Fruit fly (Drosophila melanogaster) whole organism, embryonic: Measurements from ENCODE around the gene SREBP.

Experiments
- Atf3 ChIP-seq: fragments of 200-800 bp; sonication (Bioruptor generic); optimal IDR thresholded peaks from 3 replicates; lab custom pipeline; 2016; ENCODE audit warnings: missing biosample characterization, missing genetic modification characterization
- Atf6 ChIP-seq: fragments of 200-800 bp; sonication (Bioruptor generic); IDR thresholded peaks from 2 replicates; pipeline ENCODE4 v1.3.6; 2022; ENCODE audit warnings: missing biosample characterization, missing genetic modification characterization
- CG10654 ChIP-seq: fragments of 200-800 bp; sonication (Bioruptor generic); optimal IDR thresholded peaks from 2 replicates; lab custom pipeline; 2016; ENCODE audit warnings: missing biosample characterization, missing genetic modification characterization
- CG10959 ChIP-seq: fragments of 200-800 bp; sonication (Bioruptor generic); IDR thresholded peaks from 2 replicates; pipeline ENCODE4 v1.3.6; 2022; ENCODE audit warnings: missing biosample characterization, missing genetic modification characterization
- CG11504 ChIP-seq: fragments of 200-800 bp; sonication (Bioruptor generic); optimal IDR thresholded peaks from 3 replicates; lab custom pipeline; 2019; ENCODE audit warnings: missing biosample characterization, mild to moderate bottlenecking, missing genetic modification characterization, moderate library complexity
- CG12155 ChIP-seq: fragments of 200-800 bp; sonication (Bioruptor generic); optimal IDR thresholded peaks from 3 replicates; lab custom pipeline; 2016; ENCODE audit warnings: missing biosample characterization, missing genetic modification characterization
- CG12299 ChIP-seq: fragments of 200-800 bp; sonication (Bioruptor generic); optimal IDR thresholded peaks from 2 replicates; lab custom pipeline; 2018; ENCODE audit warnings: missing biosample characterization, mild to moderate bottlenecking, missing genetic modification characterization
- CG1233 ChIP-seq: fragments of 200-800 bp; sonication (Bioruptor generic); optimal IDR thresholded peaks from 4 replicates; lab custom pipeline; 2018; ENCODE audit warnings: missing biosample characterization, mild to moderate bottlenecking, missing genetic modification characterization
- CG12659 ChIP-seq: fragments of 200-800 bp; sonication (Bioruptor generic); optimal IDR thresholded peaks from 3 replicates; lab custom pipeline; 2017; ENCODE audit warnings: mild to moderate bottlenecking, missing biosample characterization, missing genetic modification reagents, missing genetic modification characterization
- CG13424 ChIP-seq: fragments of 200-800 bp; sonication (Bioruptor generic); optimal IDR thresholded peaks from 2 replicates; lab custom pipeline; 2019; ENCODE audit warnings: missing biosample characterization, mild to moderate bottlenecking, missing genetic modification characterization, moderate library complexity
- CG13775 ChIP-seq: fragments of 200-800 bp; sonication (Bioruptor generic); optimal IDR thresholded peaks from 3 replicates; lab custom pipeline; 2017; ENCODE audit warnings: missing biosample characterization, mild to moderate bottlenecking, missing genetic modification characterization
- CG13894 ChIP-seq: fragments of 200-800 bp; sonication (Bioruptor generic); optimal IDR thresholded peaks from 3 replicates; lab custom pipeline; 2018; ENCODE audit warnings: missing biosample characterization, mild to moderate bottlenecking, missing genetic modification characterization, moderate library complexity
- CG14710 ChIP-seq: fragments of 200-800 bp; sonication (Bioruptor generic); optimal IDR thresholded peaks from 3 replicates; lab custom pipeline; 2019; ENCODE audit warnings: missing biosample characterization, mild to moderate bottlenecking, missing genetic modification characterization, moderate library complexity
- CG14860 ChIP-seq: fragments of 200-800 bp; sonication (Bioruptor generic); IDR thresholded peaks from 3 replicates; pipeline ENCODE4 v1.3.6; 2022; ENCODE audit warnings: missing biosample characterization, missing genetic modification characterization; ENCODE audit not compliant: partially characterized antibody
- CG15601 ChIP-seq: fragments of 200-800 bp; sonication (Bioruptor generic); optimal IDR thresholded peaks from 3 replicates; lab custom pipeline; 2019; ENCODE audit warnings: missing biosample characterization, mild to moderate bottlenecking, missing genetic modification characterization, moderate library complexity
- CG1647 ChIP-seq: fragments of 200-800 bp; sonication (Bioruptor generic); optimal IDR thresholded peaks from 3 replicates; lab custom pipeline; 2016; ENCODE audit warnings: missing biosample characterization, missing genetic modification characterization
- CG17361 ChIP-seq: fragments of 200-800 bp; sonication (Bioruptor generic); IDR thresholded peaks from 3 replicates; pipeline ENCODE4 v1.3.6; 2022; ENCODE audit warnings: missing biosample characterization, missing genetic modification characterization
- CG17912 ChIP-seq: fragments of 200-800 bp; sonication (Bioruptor generic); optimal IDR thresholded peaks from 2 replicates; lab custom pipeline; 2018; ENCODE audit warnings: missing biosample characterization, mild to moderate bottlenecking, missing genetic modification characterization
- CG32767 ChIP-seq: fragments of 200-800 bp; sonication (Bioruptor generic); IDR thresholded peaks from 2 replicates; pipeline ENCODE4 v1.3.6; 2022; ENCODE audit warnings: missing biosample characterization, missing genetic modification characterization
- CG32772 ChIP-seq: fragments of 200-800 bp; sonication (Bioruptor generic); IDR thresholded peaks from 2 replicates; pipeline ENCODE4 v1.3.6; 2022; ENCODE audit warnings: missing biosample characterization, missing genetic modification characterization
- CG3995 ChIP-seq: fragments of 200-800 bp; sonication (Bioruptor generic); optimal IDR thresholded peaks from 3 replicates; lab custom pipeline; 2016; ENCODE audit warnings: missing biosample characterization, missing genetic modification characterization
- CG4404 ChIP-seq: fragments of 200-800 bp; sonication (Bioruptor generic); IDR thresholded peaks from 2 replicates; pipeline ENCODE4 v1.3.6; 2022; ENCODE audit warnings: missing biosample characterization, missing genetic modification characterization
- CG7372 ChIP-seq: fragments of 200-800 bp; sonication (Bioruptor generic); IDR thresholded peaks from 2 replicates; pipeline ENCODE4 v1.3.6; 2022; ENCODE audit warnings: missing biosample characterization, missing genetic modification characterization
- CG8290 ChIP-seq, 3 experiments: fragments of 200-800 bp; sonication (Bioruptor generic); optimal IDR thresholded peaks; 2 replicates each; lab custom pipeline; 2016 to 2019; ENCODE audit warnings: missing biosample characterization in 3 of 3, missing genetic modification characterization in 3 of 3, mild to moderate bottlenecking in 2 of 3, moderate library complexity in 1 of 3
- CG8924 ChIP-seq: fragments of 200-800 bp; optimal IDR thresholded peaks from 3 replicates; lab custom pipeline; 2019; ENCODE audit warnings: missing biosample characterization, mild to moderate bottlenecking, missing genetic modification characterization, moderate library complexity
- CG8944 ChIP-seq: fragments of 200-800 bp; sonication (Bioruptor generic); optimal IDR thresholded peaks from 3 replicates; lab custom pipeline; 2016; ENCODE audit warnings: missing biosample characterization, missing genetic modification characterization
- CG9215 ChIP-seq: fragments of 200-800 bp; sonication (Bioruptor generic); IDR thresholded peaks from 2 replicates; pipeline ENCODE4 v1.3.6; 2022; ENCODE audit warnings: missing biosample characterization, missing genetic modification characterization
- CoRest ChIP-seq: fragments of 200-800 bp; sonication (Bioruptor generic); optimal IDR thresholded peaks from 3 replicates; lab custom pipeline; 2018; ENCODE audit warnings: missing biosample characterization, mild to moderate bottlenecking, missing genetic modification characterization, moderate library complexity
- Deaf1 ChIP-seq: fragments of 200-800 bp; optimal IDR thresholded peaks from 3 replicates; lab custom pipeline; 2019; ENCODE audit warnings: missing biosample characterization, mild to moderate bottlenecking, missing genetic modification characterization, moderate library complexity
- Dek ChIP-seq: fragments of 200-800 bp; sonication (Bioruptor generic); optimal IDR thresholded peaks from 3 replicates; lab custom pipeline; 2019; ENCODE audit warnings: missing biosample characterization, mild to moderate bottlenecking, missing genetic modification characterization, moderate library complexity
- Drgx ChIP-seq: fragments of 200-800 bp; sonication (Bioruptor generic); IDR thresholded peaks from 2 replicates; pipeline ENCODE4 v1.3.6; 2022; ENCODE audit warnings: missing biosample characterization, missing genetic modification characterization
- Elba2 ChIP-seq: fragments of 200-800 bp; sonication (Bioruptor generic); optimal IDR thresholded peaks from 3 replicates; lab custom pipeline; 2016; ENCODE audit warnings: missing biosample characterization, missing genetic modification characterization
- HLHmδ ChIP-seq: fragments of 200-800 bp; sonication (Bioruptor generic); optimal IDR thresholded peaks from 2 replicates; lab custom pipeline; 2018; ENCODE audit warnings: missing biosample characterization, mild to moderate bottlenecking, missing genetic modification characterization, moderate library complexity
- Hey ChIP-seq: fragments of 200-800 bp; sonication (Bioruptor generic); optimal IDR thresholded peaks from 3 replicates; lab custom pipeline; 2018; ENCODE audit warnings: missing biosample characterization, mild to moderate bottlenecking, missing genetic modification characterization
- Hr3 ChIP-seq: fragments of 200-800 bp; sonication (Bioruptor generic); optimal IDR thresholded peaks from 3 replicates; lab custom pipeline; 2016; ENCODE audit warnings: missing biosample characterization, missing genetic modification characterization
- Sin3A ChIP-seq: fragments of >200 bp; optimal IDR thresholded peaks from 2 replicates; lab custom pipeline; 2018
- Sox102F ChIP-seq: fragments of 200-800 bp; sonication (Bioruptor generic); optimal IDR thresholded peaks from 2 replicates; lab custom pipeline; 2018; ENCODE audit warnings: missing biosample characterization, mild to moderate bottlenecking, missing genetic modification characterization, moderate library complexity
- en ChIP-seq: fragments of 200-800 bp; sonication (Bioruptor generic); optimal IDR thresholded peaks from 2 replicates; lab custom pipeline; 2016; ENCODE audit warnings: missing biosample characterization, missing genetic modification characterization
- gro ChIP-seq: fragments of 200-800 bp; sonication (Bioruptor generic); optimal IDR thresholded peaks from 2 replicates; lab custom pipeline; 2016; ENCODE audit warnings: missing biosample characterization, missing genetic modification characterization
- hbn ChIP-seq: fragments of 200-800 bp; sonication (Bioruptor generic); IDR thresholded peaks from 2 replicates; pipeline ENCODE4 v1.3.6; 2022; ENCODE audit warnings: missing biosample characterization, missing genetic modification characterization; ENCODE audit not compliant: partially characterized antibody
- mld ChIP-seq: fragments of 200-800 bp; sonication (Bioruptor generic); IDR thresholded peaks from 3 replicates; pipeline ENCODE4 v1.3.6; 2022; ENCODE audit warnings: missing biosample characterization, missing genetic modification characterization; ENCODE audit not compliant: partially characterized antibody
- prd ChIP-seq, 3 experiments: fragments of >200 bp in 2 of 3; fragments of 200-800 bp in 1 of 3; sonication (Bioruptor generic) in 1 of 3; optimal IDR thresholded peaks in 2 of 3; IDR thresholded peaks in 1 of 3; 2 replicates in 2 of 3; 3 replicates in 1 of 3; pipeline versions ENCODE4 v1.3.6 to Lab custom; 2017 to 2022; ENCODE audit warnings: missing biosample characterization in 1 of 3, missing genetic modification characterization in 1 of 3
- sima ChIP-seq: fragments of 200-800 bp; sonication (Bioruptor generic); optimal IDR thresholded peaks from 2 replicates; lab custom pipeline; 2016; ENCODE audit warnings: missing biosample characterization, missing genetic modification characterization
- slbo ChIP-seq: fragments of 200-800 bp; sonication (Bioruptor generic); IDR thresholded peaks from 2 replicates; pipeline ENCODE4 v1.3.6; 2022; ENCODE audit warnings: missing biosample characterization, missing genetic modification characterization
- sr ChIP-seq: fragments of 200-800 bp; sonication (Bioruptor generic); IDR thresholded peaks from 3 replicates; pipeline ENCODE4 v1.3.6; 2022; ENCODE audit warnings: missing biosample characterization, missing genetic modification characterization
- tgo ChIP-seq: fragments of 200-800 bp; sonication (Bioruptor generic); IDR thresholded peaks from 3 replicates; pipeline ENCODE4 v1.3.6; 2022; ENCODE audit warnings: missing biosample characterization, missing genetic modification characterization
- trh ChIP-seq: fragments of 200-800 bp; sonication (Bioruptor generic); optimal IDR thresholded peaks from 2 replicates; lab custom pipeline; 2016; ENCODE audit warnings: missing biosample characterization, missing genetic modification characterization
- yki ChIP-seq: fragments of >200 bp; optimal IDR thresholded peaks from 3 replicates; lab custom pipeline; 2018
- zen2 ChIP-seq: fragments of 200-800 bp; sonication (Bioruptor generic); IDR thresholded peaks from 3 replicates; pipeline ENCODE4 v1.3.6; 2022; ENCODE audit warnings: missing biosample characterization, missing genetic modification characterization; ENCODE audit not compliant: partially characterized antibody

Gene SREBP

DNA sequence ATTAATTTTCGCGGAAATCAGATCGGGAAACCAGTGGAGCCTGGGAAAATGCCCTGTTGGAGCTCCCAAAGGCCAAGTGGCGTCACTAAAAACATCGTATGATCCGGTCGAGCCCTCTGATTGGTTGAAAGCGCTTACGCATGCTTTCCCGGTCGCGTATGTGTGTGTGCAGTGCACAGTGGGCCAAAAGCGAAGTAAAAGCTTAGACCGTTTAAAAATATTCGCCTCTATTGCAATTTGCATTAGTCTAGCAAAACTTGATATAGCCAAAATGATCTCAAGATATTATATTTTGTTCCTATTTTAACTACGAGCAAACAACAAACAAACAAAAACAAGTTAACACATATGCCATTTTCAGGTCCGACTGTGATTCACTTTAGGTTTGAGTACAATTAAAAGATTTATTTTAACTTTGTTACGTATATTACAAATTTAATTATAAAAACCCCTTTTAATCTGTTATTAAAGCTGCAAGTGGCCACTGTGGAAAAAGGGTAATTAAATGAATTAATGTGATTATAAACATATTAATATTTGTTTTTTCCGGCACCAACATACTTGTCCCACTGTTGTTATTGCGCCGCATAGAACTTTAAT is 568 bp downstream of the SREBP start (continued):
- TF ChIP-seq Deaf1 (tag; lab: Kevin White, UChicago): peak; percentile 68
- peak; percentile 19 for TF ChIP-seq en (GFP tag; lab: Kevin White, UChicago)
- TF ChIP-seq yki (lab: Kevin White, UChicago): no peak
- peak; percentile 86 for TF ChIP-seq CG8924 (tag; lab: Kevin White, UChicago)
- TF ChIP-seq trh (GFP tag; lab: Kevin White, UChicago): peak; percentile 28
- TF ChIP-seq hbn (GFP tag; lab: Robert Waterston, UW): no peak
- TF ChIP-seq sima (GFP tag; lab: Kevin White, UChicago): no peak
- TF ChIP-seq CG10959 (GFP tag; lab: Robert Waterston, UW): no peak
- peak; percentile 54 for TF ChIP-seq CG3995 (GFP tag; lab: Kevin White, UChicago)
- 0 out of 2 replicates have a peak, but pooled peaks have one; percentile 32 for TF ChIP-seq CG4404
- peak; percentile 92 for TF ChIP-seq CoRest (tag; lab: Kevin White, UChicago)
- peak; percentile 39 for TF ChIP-seq gro
- no peak for TF ChIP-seq CG13894 (tag; lab: Kevin White, UChicago)
- peak; percentile 48 for TF ChIP-seq Atf3 (GFP tag; lab: Kevin White, UChicago)
- TF ChIP-seq CG8944: peak; percentile 47
- peak; percentile 87 for TF ChIP-seq CG13775 (GFP tag; lab: Kevin White, UChicago)
- TF ChIP-seq CG32767 (GFP tag; lab: Robert Waterston, UW): peak; percentile 62
- peak; percentile 58 for TF ChIP-seq CG7372 (GFP tag; lab: Robert Waterston, UW)
- peak; percentile 72 for TF ChIP-seq CG15601 (tag; lab: Kevin White, UChicago)
- TF ChIP-seq CG14710: peak; percentile 77
- TF ChIP-seq CG12299 (tag; lab: Kevin White, UChicago): peak; percentile 80
- TF ChIP-seq CG1647: peak; percentile 13
- peak; percentile 36 for TF ChIP-seq CG17912 (GFP tag; lab: Kevin White, UChicago)
- no peak for TF ChIP-seq mld (GFP tag; lab: Robert Waterston, UW)
- TF ChIP-seq tgo (GFP tag; lab: Robert Waterston, UW): peak; percentile 74
- peak; percentile 78 for TF ChIP-seq Drgx
- no peak; the same call in 2 of the 3 replicates for TF ChIP-seq zen2 (GFP tag; lab: Robert Waterston, UW)
- peak; percentile 82 for TF ChIP-seq slbo
- no peak for TF ChIP-seq Sin3A (lab: Kevin White, UChicago)
- peak; percentile 19; the same call in 1 of the 3 replicates for TF ChIP-seq sr (GFP tag; lab: Robert Waterston, UW)
- TF ChIP-seq CG13424 (tag; lab: Kevin White, UChicago): peak; percentile 86
- TF ChIP-seq Atf6 (GFP tag; lab: Robert Waterston, UW): peak; percentile 83
- TF ChIP-seq Elba2 (GFP tag; lab: Kevin White, UChicago): no peak
- TF ChIP-seq CG8290 (GFP tag; optimal IDR thresholded peaks at IDR 0.05; lab: Kevin White, UChicago): peak; percentile 36
- peak; percentile 34 to 88 for TF ChIP-seq CG8290 (tag; optimal IDR thresholded peaks at IDR 0.05; lab: Kevin White, UChicago)
- TF ChIP-seq CG10654 (GFP tag; lab: Kevin White, UChicago): peak; percentile 44
- no peak for TF ChIP-seq HLHmδ
- TF ChIP-seq CG12155 (GFP tag; lab: Kevin White, UChicago): peak; percentile 66
- TF ChIP-seq Hey: peak; percentile 70
- peak; percentile 76 for TF ChIP-seq CG9215 (GFP tag; lab: Robert Waterston, UW)
- TF ChIP-seq CG11504 (tag; lab: Kevin White, UChicago): peak; percentile 90
- peak; percentile 93 for TF ChIP-seq CG12659 (GFP tag; lab: Kevin White, UChicago)
- TF ChIP-seq CG14860 (GFP tag; lab: Robert Waterston, UW): peak; percentile 44; the same call in 1 of the 3 replicates
- no peak for TF ChIP-seq prd (optimal IDR thresholded peaks at IDR 0.05; lab: Kevin White, UChicago)
- TF ChIP-seq prd (GFP tag; IDR thresholded peaks at IDR 0.05; lab: Robert Waterston, UW): peak; percentile 72; the same call in 2 of the 3 replicates
- peak; percentile 77 for TF ChIP-seq Dek (tag; lab: Kevin White, UChicago)
- peak; percentile 84 for TF ChIP-seq Sox102F (GFP tag; lab: Kevin White, UChicago)
- TF ChIP-seq CG32772: peak; percentile 61; the same call in 1 of the 2 replicates
- peak; percentile 73 for TF ChIP-seq Hr3 (GFP tag; lab: Kevin White, UChicago)
- peak; percentile 83 for TF ChIP-seq CG1233 (GFP tag; lab: Kevin White, UChicago)
- peak; percentile 92 for TF ChIP-seq CG17361 (GFP tag; lab: Robert Waterston, UW)
